ENCODE assay signal across 1 fruit fly cellular context in genomic region chr3L:1183467-1183866, dm6.
A peak's percentile ranks its signal among the peaks of the same experiment; 100 is the strongest.
TF ChIP-seq lines count a peak whose summit lies in the region.

No protein-coding gene starts in this region.

TF ChIP-seq in whole organism, embryonic, 481 proteins besides CTCF, POLR2A, EP300 and RAD21 (continued from another document):
- TF ChIP-seq TFAM (GFP tag; optimal IDR thresholded peaks at IDR 0.05; lab: Kevin White, UChicago) (no peak), CG14860 (GFP tag; IDR thresholded peaks at IDR 0.05; lab: Robert Waterston, UW; ENCODE audit: partially characterized antibody) (no peak), CG11695 (GFP tag; IDR thresholded peaks at IDR 0.05; lab: Robert Waterston, UW) (no peak), zfh2 (GFP tag; optimal IDR thresholded peaks at IDR 0.05; lab: Kevin White, UChicago) (no peak), wek (GFP tag; optimal IDR thresholded peaks at IDR 0.05; lab: Kevin White, UChicago) (no peak), CG11504 (tag; optimal IDR thresholded peaks at IDR 0.05; lab: Kevin White, UChicago) (peak; percentile 27), CG14014 (GFP tag; IDR thresholded peaks at IDR 0.05; lab: Robert Waterston, UW) (0 out of 2 replicates have a peak, but pooled peaks have one; percentile 44), CG15011 (GFP tag; optimal IDR thresholded peaks at IDR 0.05; lab: Kevin White, UChicago) (no peak), Bdp1 (GFP tag; optimal IDR thresholded peaks at IDR 0.05; lab: Kevin White, UChicago) (no peak), bowl (GFP tag; IDR thresholded peaks at IDR 0.05; lab: Robert Waterston, UW) (no peak), CG31224 (GFP tag; IDR thresholded peaks at IDR 0.05; lab: Robert Waterston, UW) (no peak), CG3995 (GFP tag; optimal IDR thresholded peaks at IDR 0.05; lab: Kevin White, UChicago) (no peak), Dip2 (GFP tag; IDR thresholded peaks at IDR 0.05; lab: Robert Waterston, UW) (no peak), da (GFP tag; optimal IDR thresholded peaks at IDR 0.05; lab: Kevin White, UChicago) (no peak), nerfin-1 (tag; optimal IDR thresholded peaks at IDR 0.05; lab: Kevin White, UChicago) (no peak), CG16863 (GFP tag; optimal IDR thresholded peaks at IDR 0.05; lab: Kevin White, UChicago) (no peak), slbo (GFP tag; IDR thresholded peaks at IDR 0.05; lab: Robert Waterston, UW) (peak; percentile 58), CG3407 (GFP tag; optimal IDR thresholded peaks at IDR 0.05; lab: Kevin White, UChicago) (no peak), CG4282 (GFP tag; optimal IDR thresholded peaks at IDR 0.05; lab: Kevin White, UChicago) (no peak), crc (GFP tag; optimal IDR thresholded peaks at IDR 0.05; lab: Kevin White, UChicago) (no peak), CG13296 (GFP tag; optimal IDR thresholded peaks at IDR 0.05; lab: Kevin White, UChicago) (peak; percentile 19), trem (tag; optimal IDR thresholded peaks at IDR 0.05; lab: Kevin White, UChicago) (no peak), Doc3 (GFP tag; IDR thresholded peaks at IDR 0.05; lab: Robert Waterston, UW; ENCODE audit: partially characterized antibody) (no peak), Atf3 (GFP tag; optimal IDR thresholded peaks at IDR 0.05; lab: Kevin White, UChicago) (no peak), CG12104 (GFP tag; optimal IDR thresholded peaks at IDR 0.05; lab: Kevin White, UChicago) (no peak), hbn (GFP tag; IDR thresholded peaks at IDR 0.05; lab: Robert Waterston, UW; ENCODE audit: partially characterized antibody) (no peak), H15 (GFP tag; IDR thresholded peaks at IDR 0.05; lab: Robert Waterston, UW) (no peak), prd (optimal IDR thresholded peaks at IDR 0.05; lab: Kevin White, UChicago) (no peak), prd (GFP tag; IDR thresholded peaks at IDR 0.05; lab: Robert Waterston, UW) (peak; percentile 28; the same call in 1 of the 3 replicates), CG15601 (tag; optimal IDR thresholded peaks at IDR 0.05; lab: Kevin White, UChicago) (no peak), zen2 (GFP tag; IDR thresholded peaks at IDR 0.05; lab: Robert Waterston, UW; ENCODE audit: partially characterized antibody) (no peak), CG17385 (GFP tag; optimal IDR thresholded peaks at IDR 0.05; lab: Kevin White, UChicago) (no peak), CG5953 (GFP tag; IDR thresholded peaks at IDR 0.05; lab: Robert Waterston, UW) (no peak), shn (GFP tag; optimal IDR thresholded peaks at IDR 0.05; lab: Kevin White, UChicago) (no peak), tgo (GFP tag; IDR thresholded peaks at IDR 0.05; lab: Robert Waterston, UW) (peak; percentile 22; the same call in 1 of the 3 replicates), mam (GFP tag; optimal IDR thresholded peaks at IDR 0.05; lab: Kevin White, UChicago) (peak; percentile 20), CG2712 (tag; optimal IDR thresholded peaks at IDR 0.05; lab: Kevin White, UChicago) (no peak), Dip3 (GFP tag; optimal IDR thresholded peaks at IDR 0.05; lab: Kevin White, UChicago) (no peak), CG8388 (GFP tag; optimal IDR thresholded peaks at IDR 0.05; lab: Kevin White, UChicago) (no peak), Ravus (GFP tag; IDR thresholded peaks at IDR 0.05; lab: Robert Waterston, UW) (no peak), scrt (GFP tag; optimal IDR thresholded peaks at IDR 0.05; lab: Kevin White, UChicago) (peak; percentile 17), CG9876 (GFP tag; optimal IDR thresholded peaks at IDR 0.05; lab: Kevin White, UChicago) (no peak), Gug (GFP tag; IDR thresholded peaks at IDR 0.05; lab: Robert Waterston, UW) (peak; percentile 34; the same call in 1 of the 4 replicates), gro (GFP tag; optimal IDR thresholded peaks at IDR 0.05; lab: Kevin White, UChicago) (no peak), Xrp1 (GFP tag; IDR thresholded peaks at IDR 0.05; lab: Robert Waterston, UW) (no peak), Camta (GFP tag; optimal IDR thresholded peaks at IDR 0.05; lab: Kevin White, UChicago) (peak; percentile 8), HmgZ (tag; optimal IDR thresholded peaks at IDR 0.05; lab: Kevin White, UChicago) (no peak), Sry-β (GFP tag; optimal IDR thresholded peaks at IDR 0.05; lab: Kevin White, UChicago) (no peak), ems (GFP tag; optimal IDR thresholded peaks at IDR 0.05; lab: Kevin White, UChicago) (no peak), zf30C (GFP tag; optimal IDR thresholded peaks at IDR 0.05; lab: Kevin White, UChicago) (no peak), pnt (GFP tag; optimal IDR thresholded peaks at IDR 0.05; lab: Kevin White, UChicago) (no peak), CG4424 (GFP tag; optimal IDR thresholded peaks at IDR 0.05; lab: Kevin White, UChicago) (no peak), Oaz (GFP tag; IDR thresholded peaks at IDR 0.05; lab: Robert Waterston, UW) (0 out of 2 replicates have a peak, but pooled peaks have one; percentile 27), gem (tag; optimal IDR thresholded peaks at IDR 0.05; lab: Kevin White, UChicago) (peak; percentile 13), slp2 (GFP tag; optimal IDR thresholded peaks at IDR 0.05; lab: Kevin White, UChicago) (no peak), unpg (GFP tag; optimal IDR thresholded peaks at IDR 0.05; lab: Kevin White, UChicago) (no peak), fd3F (GFP tag; optimal IDR thresholded peaks at IDR 0.05; lab: Kevin White, UChicago) (no peak), CG9932 (GFP tag; IDR thresholded peaks at IDR 0.05; lab: Robert Waterston, UW) (peak; percentile 43; the same call in 1 of the 2 replicates), nmo (GFP tag; optimal IDR thresholded peaks at IDR 0.05; lab: Kevin White, UChicago) (no peak), twi (tag; optimal IDR thresholded peaks at IDR 0.05; lab: Kevin White, UChicago) (no peak), CG2678 (tag; optimal IDR thresholded peaks at IDR 0.05; lab: Kevin White, UChicago) (peak; percentile 41), ase (GFP tag; IDR thresholded peaks at IDR 0.05; lab: Robert Waterston, UW) (no peak), CG2875 (GFP tag; optimal IDR thresholded peaks at IDR 0.05; lab: Kevin White, UChicago) (no peak), CG13775 (GFP tag; optimal IDR thresholded peaks at IDR 0.05; lab: Kevin White, UChicago) (no peak), odd (GFP tag; optimal IDR thresholded peaks at IDR 0.05; lab: Kevin White, UChicago) (no peak), Dp (GFP tag; optimal IDR thresholded peaks at IDR 0.05; lab: Kevin White, UChicago) (no peak), CG4617 (GFP tag; optimal IDR thresholded peaks at IDR 0.05; lab: Kevin White, UChicago; ENCODE audit: borderline replicate concordance) (no peak), Jarid2 (GFP tag; optimal IDR thresholded peaks at IDR 0.05; lab: Kevin White, UChicago) (no peak), Bteb2 (GFP tag; optimal IDR thresholded peaks at IDR 0.05; lab: Kevin White, UChicago) (no peak), Neu2 (GFP tag; optimal IDR thresholded peaks at IDR 0.05; lab: Kevin White, UChicago; ENCODE audit: borderline replicate concordance) (no peak), Rfx (GFP tag; IDR thresholded peaks at IDR 0.05; lab: Robert Waterston, UW) (peak; percentile 48; the same call in 1 of the 2 replicates), Mrtf (GFP tag; IDR thresholded peaks at IDR 0.05; lab: Robert Waterston, UW) (no peak), Kr (GFP tag; optimal IDR thresholded peaks at IDR 0.05; lab: Kevin White, UChicago) (no peak), CG32767 (GFP tag; IDR thresholded peaks at IDR 0.05; lab: Robert Waterston, UW) (no peak), CG7839 (tag; optimal IDR thresholded peaks at IDR 0.05; lab: Kevin White, UChicago) (peak; percentile 21), Spps (tag; optimal IDR thresholded peaks at IDR 0.05; lab: Kevin White, UChicago) (no peak), CG14050 (GFP tag; IDR thresholded peaks at IDR 0.05; lab: Robert Waterston, UW) (no peak), sug (tag; optimal IDR thresholded peaks at IDR 0.05; lab: Kevin White, UChicago) (no peak), CrebB (tag; optimal IDR thresholded peaks at IDR 0.05; lab: Kevin White, UChicago) (no peak), CG6813 (GFP tag; optimal IDR thresholded peaks at IDR 0.05; lab: Kevin White, UChicago) (no peak), HHEX (GFP tag; optimal IDR thresholded peaks at IDR 0.05; lab: Kevin White, UChicago) (no peak), sens (GFP tag; lab: Kevin White, UChicago) (no peak), bbx (GFP tag; IDR thresholded peaks at IDR 0.05; lab: Robert Waterston, UW; ENCODE audit: partially characterized antibody) (no peak), fu2 (GFP tag; optimal IDR thresholded peaks at IDR 0.05; lab: Kevin White, UChicago) (no peak), lmd (GFP tag; IDR thresholded peaks at IDR 0.05; lab: Robert Waterston, UW) (peak; percentile 34; the same call in 1 of the 2 replicates), insv (GFP tag; optimal IDR thresholded peaks at IDR 0.05; lab: Kevin White, UChicago) (no peak), CG11093 (GFP tag; IDR thresholded peaks at IDR 0.05; lab: Robert Waterston, UW) (no peak), CG4360 (GFP tag; IDR thresholded peaks at IDR 0.05; lab: Robert Waterston, UW) (no peak), Aef1 (GFP tag; IDR thresholded peaks at IDR 0.05; lab: Robert Waterston, UW) (no peak), Atf-2 (GFP tag; optimal IDR thresholded peaks at IDR 0.05; lab: Kevin White, UChicago) (no peak), Asciz (GFP tag; optimal IDR thresholded peaks at IDR 0.05; lab: Kevin White, UChicago) (no peak)
